Fruit fly (Drosophila melanogaster): ENCODE data around the gene CG3277.

Gene CG3277

DNA sequence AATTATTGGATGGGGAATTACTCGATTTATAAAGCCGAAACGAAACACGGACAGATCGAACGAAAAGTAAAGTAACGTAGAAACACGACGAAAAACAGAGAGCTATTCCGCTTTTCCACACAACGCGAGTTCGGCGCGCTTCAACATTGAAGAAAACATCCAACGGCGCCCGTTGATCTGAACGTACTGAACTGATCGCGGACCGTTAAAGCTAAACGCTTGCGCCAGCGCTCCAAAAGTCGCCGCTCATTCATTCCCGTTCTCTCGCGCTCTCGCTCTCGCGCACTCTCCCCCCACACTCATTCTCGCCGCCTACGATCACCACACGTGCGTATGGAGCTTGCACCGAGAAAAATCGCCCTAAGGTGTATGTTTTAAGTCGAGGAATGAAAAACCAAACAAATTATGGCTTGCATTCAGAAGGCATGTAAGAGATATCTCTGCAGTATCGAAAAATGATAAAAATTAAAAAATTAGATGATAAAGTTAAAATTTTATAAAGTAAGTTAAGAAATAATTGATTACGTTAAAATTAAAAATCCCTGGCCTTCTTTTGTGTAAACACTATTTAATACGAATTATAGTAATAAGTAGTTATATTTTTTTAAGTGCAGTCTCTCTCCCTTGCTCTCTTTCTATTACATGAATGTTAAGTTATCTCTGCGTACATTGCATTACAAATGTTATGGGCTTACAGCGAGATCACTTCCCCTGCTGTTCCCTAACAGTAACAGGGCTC is 50.9 kb downstream of the CG3277 start, which contains the start of gene E23:
E23 (minus strand) TSS at position 188 of the 739 bp plus-strand sequence.
- no peak for TF ChIP-seq Abd-B (GFP tag; optimal IDR thresholded peaks at IDR 0.05)
- peak; percentile 90 for TF ChIP-seq sage (GFP tag; optimal IDR thresholded peaks at IDR 0.05)
- no peak for TF ChIP-seq lola (GFP tag; optimal IDR thresholded peaks at IDR 0.05)
- TF ChIP-seq psq (GFP tag; optimal IDR thresholded peaks at IDR 0.05): peak; percentile 94
- no peak for TF ChIP-seq N (GFP tag; optimal IDR thresholded peaks at IDR 0.05)
- TF ChIP-seq Vsx2 (GFP tag; optimal IDR thresholded peaks at IDR 0.05; ENCODE audit: partially characterized antibody): peak; percentile 80
- TF ChIP-seq dmrt93B (GFP tag; optimal IDR thresholded peaks at IDR 0.05): peak; percentile 92
- TF ChIP-seq dsf (GFP tag; optimal IDR thresholded peaks at IDR 0.05; ENCODE audit: borderline replicate concordance): peak; percentile 49
- peak; percentile 97 for TF ChIP-seq fru (GFP tag; optimal IDR thresholded peaks at IDR 0.05)
- peak; percentile 96 for TF ChIP-seq dl (GFP tag; optimal IDR thresholded peaks at IDR 0.05; ENCODE audit: insufficient read depth in 1 of 2, partially characterized antibody in 2 of 2)
- TF ChIP-seq CG32264 (GFP tag; optimal IDR thresholded peaks at IDR 0.05): peak; percentile 77
- peak; percentile 97 for TF ChIP-seq OdsH (GFP tag; optimal IDR thresholded peaks at IDR 0.05)
- peak; percentile 8 for TF ChIP-seq GATAd (GFP tag; optimal IDR thresholded peaks at IDR 0.05)
- peak; percentile 85 for TF ChIP-seq Rel (GFP tag; optimal IDR thresholded peaks at IDR 0.05)
- peak; percentile 91 for TF ChIP-seq Rel (tag; optimal IDR thresholded peaks at IDR 0.05)
- TF ChIP-seq ey (GFP tag; optimal IDR thresholded peaks at IDR 0.05): peak; percentile 92
- TF ChIP-seq pan (optimal IDR thresholded peaks at IDR 0.05): no peak
- TF ChIP-seq sv (GFP tag; optimal IDR thresholded peaks at IDR 0.05): peak; percentile 98
- no peak for TF ChIP-seq Hr78 (GFP tag; optimal IDR thresholded peaks at IDR 0.05)
- TF ChIP-seq jim (GFP tag; optimal IDR thresholded peaks at IDR 0.05): peak; percentile 55
- TF ChIP-seq Jra (GFP tag; optimal IDR thresholded peaks at IDR 0.05): peak; percentile 48
- TF ChIP-seq tai (GFP tag; optimal IDR thresholded peaks at IDR 0.05): peak; percentile 52
- TF ChIP-seq foxo (GFP tag; optimal IDR thresholded peaks at IDR 0.05): peak; percentile 65 to 97
- TF ChIP-seq Hnf4 (GFP tag; optimal IDR thresholded peaks at IDR 0.05): peak; percentile 85
- TF ChIP-seq Hr83 (GFP tag; optimal IDR thresholded peaks at IDR 0.05; ENCODE audit: poor library complexity, severe bottlenecking): no peak
- TF ChIP-seq Mio (GFP tag; optimal IDR thresholded peaks at IDR 0.05): peak; percentile 64
- peak; percentile 81 for TF ChIP-seq woc (GFP tag; optimal IDR thresholded peaks at IDR 0.05)
- TF ChIP-seq HLH106 (tag; optimal IDR thresholded peaks at IDR 0.05): peak; percentile 96
- peak; percentile 96 for TF ChIP-seq rgr (GFP tag; optimal IDR thresholded peaks at IDR 0.05)
- peak; percentile 81 for TF ChIP-seq CG9705 (GFP tag; optimal IDR thresholded peaks at IDR 0.05)
- peak; percentile 98 for TF ChIP-seq Dif (GFP tag; optimal IDR thresholded peaks at IDR 0.05; ENCODE audit: partially characterized antibody)
- TF ChIP-seq Sp1 (GFP tag; optimal IDR thresholded peaks at IDR 0.05): peak; percentile 98
- no peak for TF ChIP-seq usp (GFP tag; optimal IDR thresholded peaks at IDR 0.05)
- TF ChIP-seq CrebA (GFP tag; optimal IDR thresholded peaks at IDR 0.05; ENCODE audit: borderline replicate concordance): no peak
- TF ChIP-seq brk (GFP tag; optimal IDR thresholded peaks at IDR 0.05): peak; percentile 85
- peak; percentile 93 for TF ChIP-seq br (GFP tag; optimal IDR thresholded peaks at IDR 0.05)
- no peak for TF ChIP-seq Dfd (GFP tag; optimal IDR thresholded peaks at IDR 0.05)
- TF ChIP-seq h (GFP tag; optimal IDR thresholded peaks at IDR 0.05): peak; percentile 96
- no peak for TF ChIP-seq Myc (optimal IDR thresholded peaks at IDR 0.05)

DNA sequence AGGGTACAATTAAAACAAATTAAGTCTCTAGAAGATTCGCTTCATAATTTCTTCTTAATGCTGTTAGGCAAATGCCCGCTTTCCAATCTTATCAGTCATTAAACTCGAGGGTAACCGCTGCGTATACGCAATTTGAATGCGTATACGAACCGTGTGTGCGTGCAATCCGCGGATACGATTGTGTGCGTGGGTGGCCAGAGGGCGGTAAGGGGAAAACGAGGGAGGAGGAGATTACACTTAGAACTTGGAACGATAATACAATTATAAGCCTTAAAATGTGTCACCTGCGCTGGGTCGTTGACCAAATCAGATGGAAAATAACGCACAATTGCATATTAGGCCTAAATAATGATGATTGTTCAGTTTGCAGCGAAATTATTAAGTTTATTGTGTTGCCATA is 51.9 kb downstream of the CG3277 start:
- TF ChIP-seq Dif (GFP tag; optimal IDR thresholded peaks at IDR 0.05; ENCODE audit: partially characterized antibody): no peak
- TF ChIP-seq CG9705 (GFP tag; optimal IDR thresholded peaks at IDR 0.05): no peak
- TF ChIP-seq h (GFP tag; optimal IDR thresholded peaks at IDR 0.05): no peak
- TF ChIP-seq GATAd (GFP tag; optimal IDR thresholded peaks at IDR 0.05): no peak
- TF ChIP-seq dmrt93B (GFP tag; optimal IDR thresholded peaks at IDR 0.05): no peak
- no peak for TF ChIP-seq br (GFP tag; optimal IDR thresholded peaks at IDR 0.05)
- no peak for TF ChIP-seq Myc (optimal IDR thresholded peaks at IDR 0.05)
- no peak for TF ChIP-seq HLH106 (tag; optimal IDR thresholded peaks at IDR 0.05)
- no peak for TF ChIP-seq Dfd (GFP tag; optimal IDR thresholded peaks at IDR 0.05)
- no peak for TF ChIP-seq Jra (GFP tag; optimal IDR thresholded peaks at IDR 0.05)
- TF ChIP-seq Hr83 (GFP tag; optimal IDR thresholded peaks at IDR 0.05; ENCODE audit: poor library complexity, severe bottlenecking): no peak
- no peak for TF ChIP-seq jim (GFP tag; optimal IDR thresholded peaks at IDR 0.05)
- no peak for TF ChIP-seq lola (GFP tag; optimal IDR thresholded peaks at IDR 0.05)
- TF ChIP-seq Vsx2 (GFP tag; optimal IDR thresholded peaks at IDR 0.05; ENCODE audit: partially characterized antibody): no peak
- TF ChIP-seq brk (GFP tag; optimal IDR thresholded peaks at IDR 0.05): no peak
- no peak for TF ChIP-seq CrebA (GFP tag; optimal IDR thresholded peaks at IDR 0.05; ENCODE audit: borderline replicate concordance)
- TF ChIP-seq pan (optimal IDR thresholded peaks at IDR 0.05): no peak
- TF ChIP-seq Sp1 (GFP tag; optimal IDR thresholded peaks at IDR 0.05): no peak
- no peak for TF ChIP-seq Rel (GFP tag; optimal IDR thresholded peaks at IDR 0.05)
- TF ChIP-seq Rel (tag; optimal IDR thresholded peaks at IDR 0.05): no peak
- TF ChIP-seq N (GFP tag; optimal IDR thresholded peaks at IDR 0.05): no peak

Measured in whole organism, wandering third instar larva.